Worm (Caenorhabditis elegans): ENCODE data around the gene B0252.11.

B0252.11 gene

DNA sequence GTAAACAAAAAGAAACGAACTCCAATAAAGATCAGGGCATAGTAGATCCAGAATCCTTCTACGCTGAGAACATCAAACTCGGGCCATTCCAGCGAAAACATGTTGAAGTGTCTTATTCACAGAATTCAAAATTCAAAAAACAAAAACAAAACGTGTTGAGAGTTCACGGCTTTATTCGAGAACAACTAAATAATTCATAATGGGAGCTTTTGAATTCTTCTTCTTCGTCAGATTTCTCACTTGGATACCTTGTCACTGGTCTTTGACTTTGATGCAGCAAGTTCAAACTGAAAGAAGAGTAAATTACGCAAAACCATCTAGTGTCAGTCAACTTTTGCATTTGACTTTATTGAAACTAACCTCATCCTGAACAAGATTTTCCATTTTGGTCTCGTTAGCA, at the start of gene B0252.11:
B0252.11 (minus strand) TSS at position 101 of the 400 bp plus-strand sequence.
- TF ChIP-seq nhr-129 (tag; optimal IDR thresholded peaks at IDR 0.05), result no peak
- TF ChIP-seq lsy-2 (tag; optimal IDR thresholded peaks at IDR 0.05), result no peak
- no peak for TF ChIP-seq mbf-1 (tag; optimal IDR thresholded peaks at IDR 0.05)
- no peak for TF ChIP-seq sma-9 (GFP tag; optimal IDR thresholded peaks at IDR 0.05)
- no peak for TF ChIP-seq sma-9 (tag; optimal IDR thresholded peaks at IDR 0.05)
- no peak for TF ChIP-seq nhr-21 (tag; optimal IDR thresholded peaks at IDR 0.05)
- TF ChIP-seq dmd-4 (tag; optimal IDR thresholded peaks at IDR 0.05), result no peak
- no peak for TF ChIP-seq fos-1 (tag; optimal IDR thresholded peaks at IDR 0.05)
- no peak for TF ChIP-seq egl-27 (tag; optimal IDR thresholded peaks at IDR 0.05)
- no peak for TF ChIP-seq nhr-77 (tag; optimal IDR thresholded peaks at IDR 0.05)
- TF ChIP-seq unc-62 (GFP tag; optimal IDR thresholded peaks at IDR 0.05), result no peak
- TF ChIP-seq R02D3.7 (tag; optimal IDR thresholded peaks at IDR 0.05), result no peak
- no peak for TF ChIP-seq zag-1 (tag; optimal IDR thresholded peaks at IDR 0.05)
- TF ChIP-seq ztf-4 (tag; optimal IDR thresholded peaks at IDR 0.05), result no peak
- no peak for TF ChIP-seq nhr-25 (tag; optimal IDR thresholded peaks at IDR 0.05)
- TF ChIP-seq blmp-1 (tag; optimal IDR thresholded peaks at IDR 0.05; ENCODE audit: insufficient read depth), result no peak
- no peak for TF ChIP-seq ztf-1 (GFP tag; conservative IDR thresholded peaks at IDR 0.05)
- no peak for TF ChIP-seq gmeb-1 (tag; optimal IDR thresholded peaks at IDR 0.05)

DNA sequence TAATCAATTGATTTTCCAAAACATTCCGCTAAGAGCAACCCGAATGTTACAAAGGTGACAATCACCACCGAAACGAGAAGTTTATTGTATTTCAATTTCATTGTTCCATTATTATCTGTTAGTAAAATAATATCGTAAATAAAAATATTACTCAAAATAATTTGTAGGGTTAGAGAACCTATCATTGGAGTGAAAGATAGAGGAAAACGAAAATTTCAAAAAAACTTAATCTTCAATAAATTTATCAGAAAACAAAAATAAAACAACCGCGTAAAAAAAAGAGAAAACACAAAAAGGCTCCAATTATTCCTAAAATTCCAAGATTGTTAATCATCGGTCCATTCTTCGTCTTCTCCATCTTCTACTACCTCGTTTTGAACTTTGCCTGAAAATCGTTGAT, 48.0 kb upstream of the B0252.11 start, which contains the start of gene tra-2:
tra-2 (minus strand) TSS at position 101 of the 400 bp plus-strand sequence.
- TF ChIP-seq ztf-4 (tag; optimal IDR thresholded peaks at IDR 0.05) (no peak), peb-1 (tag; optimal IDR thresholded peaks at IDR 0.05) (no peak), lin-39 (tag; optimal IDR thresholded peaks at IDR 0.05) (no peak), elt-3 (tag; optimal IDR thresholded peaks at IDR 0.05) (no peak), nhr-10 (tag; optimal IDR thresholded peaks at IDR 0.05) (no peak), crh-2 (tag; optimal IDR thresholded peaks at IDR 0.05) (no peak), elt-1 (tag; optimal IDR thresholded peaks at IDR 0.05) (no peak), gmeb-1 (tag; optimal IDR thresholded peaks at IDR 0.05) (no peak), lin-11 (tag; optimal IDR thresholded peaks at IDR 0.05) (no peak), skn-1 (tag; optimal IDR thresholded peaks at IDR 0.05) (no peak), unc-39 (tag; optimal IDR thresholded peaks at IDR 0.05) (no peak)

DNA sequence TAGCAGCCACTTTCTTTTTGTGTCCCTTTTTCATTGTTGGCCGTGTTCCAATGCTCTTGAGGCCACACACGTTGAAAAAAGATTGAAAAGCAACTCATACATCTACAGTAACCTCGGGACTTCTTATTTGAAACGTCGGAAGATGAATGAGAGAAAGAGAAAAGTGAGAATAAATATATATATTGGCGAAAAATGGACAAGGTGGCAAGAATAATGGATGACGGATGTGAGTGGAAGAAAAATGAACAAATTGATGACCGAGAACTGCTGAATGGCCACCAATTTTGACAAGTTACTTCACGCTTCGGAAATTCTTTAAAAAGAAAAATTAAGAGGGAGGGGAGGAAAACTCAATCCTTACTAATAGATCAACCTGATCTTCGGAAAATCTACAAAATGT, 40.5 kb upstream of the B0252.11 start:
- no peak for TF ChIP-seq mdl-1 (tag; optimal IDR thresholded peaks at IDR 0.05)
- TF ChIP-seq nhr-10 (tag; optimal IDR thresholded peaks at IDR 0.05), result no peak
- TF ChIP-seq F13H6.1 (tag; optimal IDR thresholded peaks at IDR 0.05), result no peak
- TF ChIP-seq sma-9 (GFP tag; optimal IDR thresholded peaks at IDR 0.05), result no peak
- TF ChIP-seq sma-9 (tag; optimal IDR thresholded peaks at IDR 0.05), result no peak
- no peak for TF ChIP-seq C34F6.9 (tag; optimal IDR thresholded peaks at IDR 0.05)
- no peak for TF ChIP-seq ama-1 (optimal IDR thresholded peaks at IDR 0.05)
- TF ChIP-seq elt-3 (tag; optimal IDR thresholded peaks at IDR 0.05), result no peak
- no peak for TF ChIP-seq elt-1 (tag; optimal IDR thresholded peaks at IDR 0.05)
- no peak for TF ChIP-seq lin-39 (tag; optimal IDR thresholded peaks at IDR 0.05)
- no peak for TF ChIP-seq snpc-4 (tag; optimal IDR thresholded peaks at IDR 0.05)
- no peak for TF ChIP-seq ceh-16 (tag; optimal IDR thresholded peaks at IDR 0.05)
- no peak for TF ChIP-seq lin-11 (tag; optimal IDR thresholded peaks at IDR 0.05)
- no peak for TF ChIP-seq lsy-2 (tag; optimal IDR thresholded peaks at IDR 0.05)
- no peak for TF ChIP-seq Y55F3AM.14 (GFP tag; optimal IDR thresholded peaks at IDR 0.05)
- no peak for TF ChIP-seq R02D3.7 (tag; optimal IDR thresholded peaks at IDR 0.05)
- no peak for TF ChIP-seq mab-5 (tag; optimal IDR thresholded peaks at IDR 0.05)
- TF ChIP-seq nhr-25 (tag; optimal IDR thresholded peaks at IDR 0.05), result no peak

DNA sequence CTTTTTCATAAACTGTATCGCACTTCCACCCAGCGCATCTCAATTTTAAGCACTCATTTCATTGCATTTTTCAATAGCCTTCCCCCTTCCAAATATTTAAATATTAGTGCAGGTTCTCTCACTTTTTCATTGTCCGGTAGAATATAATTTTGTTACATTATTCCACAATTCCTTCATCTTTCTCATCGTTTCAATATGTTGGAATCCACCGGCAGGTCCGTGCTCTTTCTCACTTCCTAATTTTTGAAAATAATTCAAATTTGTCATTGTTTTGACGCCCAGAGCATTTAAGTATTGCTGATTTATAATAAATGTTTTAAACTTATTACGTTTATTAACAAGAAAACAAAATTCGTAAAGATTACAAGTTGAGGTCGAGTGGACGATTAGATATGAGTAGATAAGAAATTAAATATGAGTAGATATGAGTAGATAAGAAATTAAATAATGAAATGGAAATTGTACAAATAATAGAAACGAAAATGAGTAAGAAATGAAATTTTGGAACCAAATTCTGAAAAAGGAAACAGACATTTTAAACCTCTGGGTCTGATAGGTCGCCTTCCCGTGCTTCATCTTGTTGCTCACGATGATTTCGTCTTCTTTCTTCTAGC, 37.6 kb upstream of the B0252.11 start:
- TF ChIP-seq ztf-11 (tag; optimal IDR thresholded peaks at IDR 0.05), result no peak
- no peak for TF ChIP-seq snpc-4 (tag; optimal IDR thresholded peaks at IDR 0.05)
- TF ChIP-seq ztf-4 (tag; optimal IDR thresholded peaks at IDR 0.05), result no peak
- no peak for TF ChIP-seq nhr-23 (tag; optimal IDR thresholded peaks at IDR 0.05)
- TF ChIP-seq nhr-10 (tag; optimal IDR thresholded peaks at IDR 0.05), result no peak
- no peak for TF ChIP-seq nhr-237 (tag; optimal IDR thresholded peaks at IDR 0.05)
- no peak for TF ChIP-seq dmd-4 (tag; optimal IDR thresholded peaks at IDR 0.05)
- no peak for TF ChIP-seq nhr-6 (tag; optimal IDR thresholded peaks at IDR 0.05)
- no peak for TF ChIP-seq gmeb-1 (tag; optimal IDR thresholded peaks at IDR 0.05)
- TF ChIP-seq ama-1 (optimal IDR thresholded peaks at IDR 0.05), result no peak
- TF ChIP-seq mab-5 (tag; optimal IDR thresholded peaks at IDR 0.05), result no peak
- TF ChIP-seq nhr-11 (tag; optimal IDR thresholded peaks at IDR 0.05), result no peak
- no peak for TF ChIP-seq fos-1 (tag; optimal IDR thresholded peaks at IDR 0.05)
- no peak for TF ChIP-seq ZK546.5 (tag; optimal IDR thresholded peaks at IDR 0.05)
- TF ChIP-seq blmp-1 (tag; optimal IDR thresholded peaks at IDR 0.05; ENCODE audit: insufficient read depth), result no peak
- TF ChIP-seq nhr-25 (tag; optimal IDR thresholded peaks at IDR 0.05), result no peak
- no peak for TF ChIP-seq F13H6.1 (tag; optimal IDR thresholded peaks at IDR 0.05)
- TF ChIP-seq unc-39 (tag; optimal IDR thresholded peaks at IDR 0.05), result no peak
- no peak for TF ChIP-seq crh-2 (tag; optimal IDR thresholded peaks at IDR 0.05)

All from whole organism, L2 larva.